Fruit fly (Drosophila melanogaster) whole organism, pupa: ENCODE results near the gene Kua.

Experiments used
- CG13204 ChIP-seq: fragments of 200-800 bp; sonication (Bioruptor generic); optimal IDR thresholded peaks from 2 replicates; lab custom pipeline; 2018; ENCODE audit warnings: missing biosample characterization, mild to moderate bottlenecking, missing genetic modification characterization, moderate library complexity
- CG14655 ChIP-seq: fragments of 200-800 bp; sonication (Bioruptor generic); optimal IDR thresholded peaks from 3 replicates; lab custom pipeline; 2017; ENCODE audit warnings: mild to moderate bottlenecking, missing biosample characterization, missing genetic modification reagents, missing genetic modification characterization
- CG15710 ChIP-seq: fragments of 200-800 bp; sonication (Bioruptor generic); optimal IDR thresholded peaks from 2 replicates; lab custom pipeline; 2018; ENCODE audit warnings: missing biosample characterization, mild to moderate bottlenecking, missing genetic modification characterization, moderate library complexity
- CG34367 ChIP-seq: fragments of 200-800 bp; sonication (Bioruptor generic); optimal IDR thresholded peaks from 2 replicates; lab custom pipeline; 2018; ENCODE audit warnings: missing biosample characterization, mild to moderate bottlenecking, missing genetic modification characterization
- CG8301 ChIP-seq: fragments of 200-800 bp; sonication (Bioruptor generic); optimal IDR thresholded peaks from 2 replicates; lab custom pipeline; 2018; ENCODE audit warnings: missing biosample characterization, mild to moderate bottlenecking, missing genetic modification characterization
- CG9948 ChIP-seq: fragments of 200-800 bp; sonication (Bioruptor generic); optimal IDR thresholded peaks from 2 replicates; lab custom pipeline; 2018; ENCODE audit warnings: missing biosample characterization, mild to moderate bottlenecking, missing genetic modification characterization, moderate library complexity
- D1 ChIP-seq: fragments of 200-800 bp; sonication (Bioruptor generic); optimal IDR thresholded peaks from 2 replicates; lab custom pipeline; 2018; ENCODE audit warnings: missing biosample characterization, mild to moderate bottlenecking, missing genetic modification characterization, moderate library complexity
- EcR ChIP-seq: fragments of 200-800 bp; sonication (Bioruptor generic); optimal IDR thresholded peaks from 3 replicates; lab custom pipeline; 2019; ENCODE audit warnings: missing biosample characterization, missing genetic modification characterization, mild to moderate bottlenecking, moderate library complexity, missing genetic modification reagents
- Ets98B ChIP-seq: fragments of 200-800 bp; sonication (Bioruptor generic); IDR thresholded peaks from 2 replicates; pipeline ENCODE4 v1.3.6; 2022; ENCODE audit warnings: missing biosample characterization, missing genetic modification characterization
- Pif1B ChIP-seq: fragments of 200-800 bp; sonication (Bioruptor generic); optimal IDR thresholded peaks from 3 replicates; lab custom pipeline; 2016; ENCODE audit warnings: missing biosample characterization, missing genetic modification characterization
- Snoo ChIP-seq: fragments of 200-800 bp; sonication (Bioruptor generic); optimal IDR thresholded peaks from 3 replicates; lab custom pipeline; 2017; ENCODE audit warnings: missing biosample characterization, mild to moderate bottlenecking, missing genetic modification characterization, inconsistent platforms
- fd96Ca ChIP-seq: fragments of 200-800 bp; sonication (Bioruptor generic); IDR thresholded peaks from 3 replicates; pipeline ENCODE4 v1.3.6; 2022; ENCODE audit warnings: missing biosample characterization, missing genetic modification characterization
- gl ChIP-seq: fragments of 200-800 bp; sonication (Bioruptor generic); optimal IDR thresholded peaks from 2 replicates; lab custom pipeline; 2018; ENCODE audit warnings: missing biosample characterization, mild to moderate bottlenecking, missing genetic modification characterization
- rn ChIP-seq: fragments of 200-800 bp; sonication (Bioruptor generic); IDR thresholded peaks from 2 replicates; pipeline ENCODE4 v1.3.6; 2022; ENCODE audit warnings: missing biosample characterization, missing genetic modification characterization

DNA sequence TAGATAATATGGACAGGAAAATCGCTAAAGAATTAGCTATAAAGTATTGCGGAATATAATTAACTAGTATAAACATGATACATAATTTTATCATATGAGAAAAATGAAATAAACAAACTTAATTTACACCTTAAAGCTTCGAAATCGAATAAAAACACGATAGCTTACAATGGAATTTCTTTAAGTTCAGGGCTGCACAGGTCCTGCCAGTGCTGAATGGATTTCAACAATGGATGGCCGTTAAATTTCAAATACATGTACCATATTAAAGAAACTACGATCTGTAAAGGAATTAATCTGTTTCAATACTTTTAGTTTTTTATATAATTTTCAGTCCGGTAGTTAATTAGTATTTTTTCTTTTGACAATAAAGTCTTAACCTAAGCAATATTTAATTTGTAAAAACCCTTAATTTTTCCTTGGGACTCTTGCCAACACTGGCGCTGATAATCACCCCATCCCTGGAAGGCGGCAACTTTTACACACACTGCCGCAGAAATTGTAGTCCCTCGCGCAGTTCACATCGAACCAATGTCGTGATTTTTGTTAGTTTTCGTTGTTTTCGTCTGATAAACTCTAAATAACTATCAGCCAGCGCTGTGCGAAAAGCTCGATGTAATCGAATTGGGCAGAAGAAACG lies 36.2 kb upstream of the Kua start, which contains the start of the genes barr and lok:
- TF ChIP-seq CG9948, result peak; percentile 17
- TF ChIP-seq CG15710 (tag; lab: Kevin White, UChicago), result peak; percentile 20
- no peak for TF ChIP-seq Pif1B
- TF ChIP-seq CG13204, result no peak
- no peak for TF ChIP-seq EcR (GFP tag; lab: Kevin White, UChicago)
- TF ChIP-seq D1 (tag; lab: Kevin White, UChicago), result no peak
- no peak for TF ChIP-seq Snoo (tag; lab: Kevin White, UChicago)
- TF ChIP-seq fd96Ca (GFP tag; lab: Robert Waterston, UW), result no peak
- no peak for TF ChIP-seq CG34367
- TF ChIP-seq Ets98B (GFP tag; lab: Robert Waterston, UW), result no peak
- TF ChIP-seq gl (tag; lab: Kevin White, UChicago), result no peak
- no peak for TF ChIP-seq rn (GFP tag; lab: Robert Waterston, UW)
- TF ChIP-seq CG14655 (GFP tag; lab: Kevin White, UChicago), result no peak
- no peak for TF ChIP-seq CG8301 (tag; lab: Kevin White, UChicago)
